Fruit fly (Drosophila melanogaster) whole organism, wandering third instar larva: Measurements from ENCODE around the gene Galphai.

Experiments
- Jra ChIP-seq: sonication (Bioruptor generic); optimal IDR thresholded peaks from 2 replicates; lab custom pipeline; 2016; ENCODE audit warnings: missing biosample characterization, missing genetic modification characterization
- tai ChIP-seq: sonication (Bioruptor generic); optimal IDR thresholded peaks from 2 replicates; lab custom pipeline; 2016; ENCODE audit warnings: missing biosample characterization, missing genetic modification characterization

dm6 chr3L:6988942-6989569 lies 9.2 kb upstream of the Galphai start:
- TF ChIP-seq tai (no peak), Jra (GFP tag; lab: Kevin White, UChicago) (no peak)
